Fruit fly (Drosophila melanogaster): ENCODE measurements around the gene CG15034.
A peak's percentile ranks its signal among the peaks of the same experiment; 100 is the strongest.

Gene CG15034

DNA sequence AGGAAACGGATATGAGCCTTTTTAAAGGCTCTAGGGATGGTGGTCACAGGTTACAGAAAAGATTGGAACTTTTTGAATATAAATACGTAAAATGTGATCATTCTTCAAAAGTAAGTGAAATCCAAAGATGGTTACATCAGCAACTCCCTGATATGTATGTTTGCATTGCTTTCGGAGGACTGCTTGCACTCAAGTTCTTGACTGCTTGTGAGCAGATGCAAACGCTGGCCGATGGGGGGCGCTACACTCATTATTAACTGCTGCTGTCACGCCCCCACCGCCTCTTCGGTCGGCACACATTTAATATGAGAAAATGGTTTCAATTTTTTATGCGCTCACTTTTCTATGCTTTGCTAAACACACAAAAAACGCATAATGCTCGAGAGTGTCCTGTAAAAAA lies 2.7 kb upstream of the CG15034 start:
- TF ChIP-seq bab1 (GFP tag; optimal IDR thresholded peaks at IDR 0.05) (no peak), pad (GFP tag; optimal IDR thresholded peaks at IDR 0.05) (no peak), Crg-1 (GFP tag; optimal IDR thresholded peaks at IDR 0.05) (no peak), Clk (GFP tag; optimal IDR thresholded peaks at IDR 0.05) (no peak), CG12768 (GFP tag; optimal IDR thresholded peaks at IDR 0.05) (no peak), cic (GFP tag; optimal IDR thresholded peaks at IDR 0.05) (no peak), CG14711 (tag; optimal IDR thresholded peaks at IDR 0.05) (no peak), Hr96 (GFP tag; optimal IDR thresholded peaks at IDR 0.05) (no peak), toe (GFP tag; optimal IDR thresholded peaks at IDR 0.05) (no peak), CG1620 (GFP tag; optimal IDR thresholded peaks at IDR 0.05) (no peak), CG7045 (GFP tag; optimal IDR thresholded peaks at IDR 0.05) (no peak), tj (GFP tag; optimal IDR thresholded peaks at IDR 0.05) (no peak), CG11617 (GFP tag; optimal IDR thresholded peaks at IDR 0.05) (no peak), cnc (optimal IDR thresholded peaks at IDR 0.05) (no peak), CG7101 (tag; optimal IDR thresholded peaks at IDR 0.05) (no peak), CG5204 (GFP tag; optimal IDR thresholded peaks at IDR 0.05) (no peak), ovo (GFP tag; optimal IDR thresholded peaks at IDR 0.05) (no peak), kay (GFP tag; ENCODE audit: borderline replicate concordance) (no peak), CG33017 (tag; optimal IDR thresholded peaks at IDR 0.05) (no peak)

- TF ChIP-seq toe (GFP tag; optimal IDR thresholded peaks at IDR 0.05) (no peak), Crg-1 (GFP tag; optimal IDR thresholded peaks at IDR 0.05) (no peak), CG11617 (GFP tag; optimal IDR thresholded peaks at IDR 0.05) (no peak), bab1 (GFP tag; optimal IDR thresholded peaks at IDR 0.05) (no peak), Clk (GFP tag; optimal IDR thresholded peaks at IDR 0.05) (no peak), CG7101 (tag; optimal IDR thresholded peaks at IDR 0.05) (no peak), CG14711 (tag; optimal IDR thresholded peaks at IDR 0.05) (no peak), cnc (optimal IDR thresholded peaks at IDR 0.05) (no peak)
Observed at dm6 chrX:7342998-7343397, 4.3 kb downstream of the CG15034 start.

DNA sequence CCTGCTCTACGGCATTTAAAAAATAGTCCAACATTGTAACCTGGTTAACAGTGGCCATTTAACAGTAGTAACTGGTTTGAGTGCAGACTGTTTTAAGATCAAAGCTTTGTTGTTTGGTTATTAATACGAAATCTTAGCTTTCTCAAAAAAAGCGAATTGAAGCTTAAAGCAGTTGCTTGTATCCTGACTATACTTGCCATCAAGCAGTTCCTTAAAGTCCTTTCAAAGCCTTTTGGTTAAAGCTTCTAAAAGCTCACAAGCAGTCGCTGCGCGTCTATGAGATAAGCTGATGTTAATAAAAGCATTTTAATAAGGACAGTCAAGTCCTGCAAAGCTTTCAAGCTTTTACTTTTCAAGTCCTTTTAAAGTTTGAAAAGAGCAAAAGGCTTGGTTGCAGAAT lies 6.6 kb downstream of the CG15034 start:
- no peak for TF ChIP-seq CG14711 (tag; optimal IDR thresholded peaks at IDR 0.05)
- no peak for TF ChIP-seq CG33017 (tag; optimal IDR thresholded peaks at IDR 0.05)
- TF ChIP-seq Crg-1 (GFP tag; optimal IDR thresholded peaks at IDR 0.05), result no peak
- TF ChIP-seq CG1620 (GFP tag; optimal IDR thresholded peaks at IDR 0.05), result no peak
- no peak for TF ChIP-seq tj (GFP tag; optimal IDR thresholded peaks at IDR 0.05)
- TF ChIP-seq bab1 (GFP tag; optimal IDR thresholded peaks at IDR 0.05), result no peak
- TF ChIP-seq CG7045 (GFP tag; optimal IDR thresholded peaks at IDR 0.05), result no peak
- TF ChIP-seq Mnt (GFP tag; optimal IDR thresholded peaks at IDR 0.05), result no peak
- TF ChIP-seq cnc (optimal IDR thresholded peaks at IDR 0.05), result no peak
- no peak for TF ChIP-seq pad (GFP tag; optimal IDR thresholded peaks at IDR 0.05)
- no peak for TF ChIP-seq ovo (GFP tag; optimal IDR thresholded peaks at IDR 0.05)
- no peak for TF ChIP-seq CG5204 (GFP tag; optimal IDR thresholded peaks at IDR 0.05)
- no peak for TF ChIP-seq CG12768 (GFP tag; optimal IDR thresholded peaks at IDR 0.05)
- no peak for TF ChIP-seq CG7101 (tag; optimal IDR thresholded peaks at IDR 0.05)
- TF ChIP-seq kay (GFP tag; ENCODE audit: borderline replicate concordance), result no peak

- TF ChIP-seq CG14711 (tag; optimal IDR thresholded peaks at IDR 0.05) (no peak), CG12768 (GFP tag; optimal IDR thresholded peaks at IDR 0.05) (no peak), pad (GFP tag; optimal IDR thresholded peaks at IDR 0.05) (no peak)
Observed at dm6 chrX:7339610-7340326, 7.5 kb downstream of the CG15034 start.

dm6 chrX:7338538-7338937 lies 8.8 kb downstream of the CG15034 start:
- TF ChIP-seq CG1620 (GFP tag; optimal IDR thresholded peaks at IDR 0.05), result no peak
- TF ChIP-seq CG12768 (GFP tag; optimal IDR thresholded peaks at IDR 0.05), result no peak
- no peak for TF ChIP-seq ovo (GFP tag; optimal IDR thresholded peaks at IDR 0.05)
- no peak for TF ChIP-seq pad (GFP tag; optimal IDR thresholded peaks at IDR 0.05)
- no peak for TF ChIP-seq CG7045 (GFP tag; optimal IDR thresholded peaks at IDR 0.05)
- TF ChIP-seq Mnt (GFP tag; optimal IDR thresholded peaks at IDR 0.05), result no peak
- TF ChIP-seq cnc (optimal IDR thresholded peaks at IDR 0.05), result no peak
- TF ChIP-seq Clk (GFP tag; optimal IDR thresholded peaks at IDR 0.05), result no peak
- no peak for TF ChIP-seq cic (GFP tag; optimal IDR thresholded peaks at IDR 0.05)
- no peak for TF ChIP-seq tj (GFP tag; optimal IDR thresholded peaks at IDR 0.05)
- TF ChIP-seq CG33017 (tag; optimal IDR thresholded peaks at IDR 0.05), result no peak
- TF ChIP-seq CG14711 (tag; optimal IDR thresholded peaks at IDR 0.05), result no peak
- no peak for TF ChIP-seq kay (GFP tag; ENCODE audit: borderline replicate concordance)
- no peak for TF ChIP-seq CG7101 (tag; optimal IDR thresholded peaks at IDR 0.05)
- TF ChIP-seq toe (GFP tag; optimal IDR thresholded peaks at IDR 0.05), result no peak
- TF ChIP-seq Crg-1 (GFP tag; optimal IDR thresholded peaks at IDR 0.05), result no peak
- TF ChIP-seq CG11617 (GFP tag; optimal IDR thresholded peaks at IDR 0.05), result no peak
- TF ChIP-seq bab1 (GFP tag; optimal IDR thresholded peaks at IDR 0.05), result no peak
- no peak for TF ChIP-seq CG5204 (GFP tag; optimal IDR thresholded peaks at IDR 0.05)

DNA sequence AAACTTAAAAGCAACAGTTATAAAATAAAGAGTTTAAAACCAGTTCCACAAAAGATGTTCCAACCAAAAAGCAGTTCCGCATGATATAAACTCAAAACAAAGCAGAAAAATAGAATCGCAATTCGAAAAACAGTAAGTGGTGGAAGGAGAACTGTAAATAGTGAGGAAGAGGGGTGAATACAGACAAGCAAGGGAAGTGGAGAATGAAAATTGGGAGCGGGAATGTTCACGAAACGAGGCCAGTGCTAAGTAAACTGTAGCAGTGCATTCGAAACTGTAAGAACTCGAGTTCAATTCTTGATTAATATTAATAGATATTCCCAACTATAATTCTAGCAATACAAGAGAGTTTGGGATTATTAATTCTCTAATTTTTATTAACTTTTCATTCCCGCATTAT lies 9.3 kb downstream of the CG15034 start:
- TF ChIP-seq Mnt (GFP tag; optimal IDR thresholded peaks at IDR 0.05) (no peak), pad (GFP tag; optimal IDR thresholded peaks at IDR 0.05) (peak; percentile 92)
